Worm (Caenorhabditis elegans) whole organism, L3 larva: ENCODE measurements around the gene Y57G11A.2.
"Not testable (repeated sequence)": the region's sequence is repeated elsewhere in the genome, so short reads cannot be mapped to it uniquely, and the experiment has no call there.

ENCODE experiments used
- R02D3.7 ChIP-seq: fragments of 150-350 bp; optimal IDR thresholded peaks from 2 replicates; lab custom pipeline; 2014; ENCODE audit warnings: missing biosample characterization, missing genetic modification characterization
- ZK546.5 ChIP-seq: sonication (generic microtip); optimal IDR thresholded peaks from 2 replicates; lab custom pipeline; 2017; ENCODE audit warnings: missing biosample characterization, missing genetic modification characterization
- ama-1 ChIP-seq: fragments of 150-350 bp; optimal IDR thresholded peaks from 2 replicates; lab custom pipeline; 2018
- ceh-16 ChIP-seq: sonication (generic microtip); optimal IDR thresholded peaks from 2 replicates; lab custom pipeline; 2017; ENCODE audit warnings: missing biosample characterization, missing genetic modification characterization
- ceh-9 ChIP-seq: sonication (generic microtip); optimal IDR thresholded peaks from 2 replicates; lab custom pipeline; 2018; ENCODE audit warnings: missing biosample characterization, missing genetic modification characterization
- daf-12 ChIP-seq: fragments of 150-350 bp; optimal IDR thresholded peaks from 2 replicates; lab custom pipeline; 2014; ENCODE audit warnings: missing biosample characterization, missing genetic modification reagents, missing genetic modification characterization
- egl-27 ChIP-seq: sonication (generic microtip); optimal IDR thresholded peaks from 4 replicates; lab custom pipeline; 2017; ENCODE audit warnings: missing biosample characterization, missing genetic modification reagents, missing genetic modification characterization
- egl-5 ChIP-seq: fragments of 150-350 bp; optimal IDR thresholded peaks from 2 replicates; lab custom pipeline; 2017; ENCODE audit warnings: missing biosample characterization, missing genetic modification reagents, missing genetic modification characterization, inconsistent platforms
- elt-2 ChIP-seq: sonication (generic microtip); optimal IDR thresholded peaks from 2 replicates; lab custom pipeline; 2016; ENCODE audit warnings: missing genetic modification reagents, mild to moderate bottlenecking, missing genetic modification characterization, missing compliant biosample characterization
- fkh-10 ChIP-seq: sonication (generic microtip); optimal IDR thresholded peaks from 2 replicates; lab custom pipeline; 2017; ENCODE audit warnings: missing biosample characterization, missing genetic modification reagents, missing genetic modification characterization
- fkh-2 ChIP-seq: fragments of 150-350 bp; optimal IDR thresholded peaks from 2 replicates; lab custom pipeline; 2014; ENCODE audit warnings: missing biosample characterization, missing genetic modification reagents, missing genetic modification characterization
- fos-1 ChIP-seq: fragments of 150-350 bp; optimal IDR thresholded peaks from 2 replicates; lab custom pipeline; 2014; ENCODE audit warnings: missing biosample characterization, missing genetic modification characterization
- hmg-11 ChIP-seq: sonication (generic microtip); optimal IDR thresholded peaks from 2 replicates; lab custom pipeline; 2016; ENCODE audit warnings: missing genetic modification characterization, missing compliant biosample characterization
- lin-15B ChIP-seq: fragments of 150-350 bp; optimal IDR thresholded peaks from 2 replicates; lab custom pipeline; 2014; ENCODE audit warnings: missing biosample characterization, missing genetic modification characterization
- lin-39 ChIP-seq: fragments of 150-350 bp; optimal IDR thresholded peaks from 2 replicates; lab custom pipeline; 2018; ENCODE audit warnings: missing biosample characterization, missing genetic modification reagents, missing genetic modification characterization
- nfya-1 ChIP-seq: sonication (generic microtip); optimal IDR thresholded peaks from 2 replicates; lab custom pipeline; 2017; ENCODE audit warnings: missing genetic modification characterization, mild to moderate bottlenecking, missing compliant biosample characterization, antibody characterized with exemption, moderate library complexity; ENCODE audit not compliant: insufficient read depth
- nhr-11 ChIP-seq: fragments of 150-350 bp; optimal IDR thresholded peaks from 2 replicates; lab custom pipeline; 2014; ENCODE audit warnings: missing biosample characterization, missing genetic modification characterization
- nhr-12 ChIP-seq: fragments of 150-350 bp; optimal IDR thresholded peaks from 2 replicates; lab custom pipeline; 2014; ENCODE audit warnings: missing biosample characterization, missing genetic modification characterization
- nhr-23 ChIP-seq: fragments of 150-350 bp; optimal IDR thresholded peaks from 2 replicates; lab custom pipeline; 2014; ENCODE audit warnings: missing biosample characterization, missing genetic modification reagents, missing genetic modification characterization
- nhr-237 ChIP-seq: fragments of 150-350 bp; optimal IDR thresholded peaks from 2 replicates; lab custom pipeline; 2014; ENCODE audit warnings: missing biosample characterization, missing genetic modification characterization
- nhr-25 ChIP-seq: sonication (generic microtip); optimal IDR thresholded peaks from 2 replicates; lab custom pipeline; 2017; ENCODE audit warnings: missing biosample characterization, missing genetic modification characterization
- nhr-43 ChIP-seq: sonication (generic microtip); optimal IDR thresholded peaks from 2 replicates; lab custom pipeline; 2016; ENCODE audit warnings: mild to moderate bottlenecking, missing genetic modification characterization, missing compliant biosample characterization; ENCODE audit not compliant: poor library complexity, severe bottlenecking
- nhr-67 ChIP-seq: fragments of 150-350 bp; optimal IDR thresholded peaks from 2 replicates; lab custom pipeline; 2014; ENCODE audit warnings: missing biosample characterization, missing genetic modification characterization
- nhr-77 ChIP-seq: fragments of 150-350 bp; optimal IDR thresholded peaks from 2 replicates; lab custom pipeline; 2014; ENCODE audit warnings: missing biosample characterization, missing genetic modification characterization
- pha-4 ChIP-seq: fragments of 150-350 bp; optimal IDR thresholded peaks from 2 replicates; lab custom pipeline; 2014; ENCODE audit warnings: missing biosample characterization, missing genetic modification reagents, missing genetic modification characterization
- pqm-1 ChIP-seq: fragments of 150-350 bp; optimal IDR thresholded peaks from 2 replicates; lab custom pipeline; 2017; ENCODE audit warnings: missing biosample characterization, missing genetic modification characterization, inconsistent platforms
- sea-2 ChIP-seq: fragments of 150-350 bp; sonication (generic microtip); optimal IDR thresholded peaks from 4 replicates; lab custom pipeline; 2014; ENCODE audit warnings: missing biosample characterization, missing genetic modification reagents, missing genetic modification characterization
- snpc-4 ChIP-seq: fragments of 150-350 bp; optimal IDR thresholded peaks from 2 replicates; lab custom pipeline; 2014; ENCODE audit warnings: missing biosample characterization, missing genetic modification characterization
- tbx-2 ChIP-seq: sonication (generic microtip); optimal IDR thresholded peaks from 2 replicates; lab custom pipeline; 2016; ENCODE audit warnings: mild to moderate bottlenecking, missing genetic modification characterization, missing compliant biosample characterization
- unc-39 ChIP-seq: sonication (generic microtip); optimal IDR thresholded peaks from 4 replicates; lab custom pipeline; 2017; ENCODE audit warnings: missing biosample characterization, missing genetic modification characterization
- unc-62 ChIP-seq: fragments of 150-350 bp; sonication (generic microtip); optimal IDR thresholded peaks from 4 replicates; lab custom pipeline; 2014; ENCODE audit warnings: missing biosample characterization, missing genetic modification reagents, missing genetic modification characterization
- ztf-11 ChIP-seq: fragments of 150-350 bp; optimal IDR thresholded peaks from 2 replicates; lab custom pipeline; 2014; ENCODE audit warnings: missing biosample characterization, missing genetic modification characterization
- ztf-4 ChIP-seq: fragments of 150-350 bp; optimal IDR thresholded peaks from 2 replicates; lab custom pipeline; 2014; ENCODE audit warnings: missing biosample characterization, missing genetic modification characterization

Y57G11A.2 gene

DNA sequence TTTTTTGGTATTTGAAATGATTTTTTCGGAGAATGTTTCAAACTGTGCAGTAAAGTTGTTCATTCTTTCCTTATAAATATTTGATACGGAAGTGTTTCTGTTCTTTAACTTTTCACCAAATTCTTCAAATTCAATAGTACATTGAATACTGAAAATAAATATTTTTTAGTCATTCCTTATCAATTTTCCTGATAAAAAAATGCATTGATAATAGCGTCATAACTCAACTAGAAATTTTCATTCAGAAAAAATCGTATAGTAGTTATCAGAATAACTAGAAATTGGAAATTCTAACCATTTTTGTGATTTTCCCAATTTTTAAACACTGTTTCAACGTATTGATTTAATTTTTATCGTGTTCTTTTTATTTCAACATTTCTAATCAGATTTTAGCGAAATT lies 39.9 kb upstream of the Y57G11A.2 start:
- TF ChIP-seq elt-2: peak; percentile 54
- TF ChIP-seq pha-4 (tag; lab: Kevin White, UChicago): peak; percentile 32
- TF ChIP-seq hmg-11 (tag; lab: Kevin White, UChicago): no peak
- TF ChIP-seq lin-39 (tag; lab: Kevin White, UChicago): no peak
- TF ChIP-seq fkh-2 (tag; lab: Kevin White, UChicago): no peak
- TF ChIP-seq pqm-1 (tag; lab: Kevin White, UChicago): peak; percentile 57

DNA sequence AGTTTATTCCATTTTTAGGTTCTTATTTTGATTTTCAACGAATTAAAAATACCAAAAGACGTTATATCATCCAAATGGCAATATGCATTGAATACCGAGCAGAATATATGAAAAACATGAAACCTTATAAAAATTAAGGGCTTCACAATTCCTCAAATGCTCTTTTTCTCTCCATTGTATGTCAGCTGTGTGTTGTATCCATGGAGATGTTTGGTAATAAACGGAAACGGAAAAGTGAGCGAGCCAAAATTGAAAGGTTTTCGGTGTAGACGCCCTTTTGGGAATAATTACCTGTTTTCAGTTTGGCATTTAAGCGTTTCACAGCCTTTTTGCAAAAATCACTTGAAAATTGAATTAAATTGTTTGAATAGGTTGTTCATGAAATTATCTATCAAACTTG lies 38.3 kb upstream of the Y57G11A.2 start:
- no peak for TF ChIP-seq sea-2 (GFP tag; lab: Kevin White, UChicago)
- TF ChIP-seq elt-2: no peak
- no peak for TF ChIP-seq ZK546.5 (tag; lab: Kevin White, UChicago)

DNA sequence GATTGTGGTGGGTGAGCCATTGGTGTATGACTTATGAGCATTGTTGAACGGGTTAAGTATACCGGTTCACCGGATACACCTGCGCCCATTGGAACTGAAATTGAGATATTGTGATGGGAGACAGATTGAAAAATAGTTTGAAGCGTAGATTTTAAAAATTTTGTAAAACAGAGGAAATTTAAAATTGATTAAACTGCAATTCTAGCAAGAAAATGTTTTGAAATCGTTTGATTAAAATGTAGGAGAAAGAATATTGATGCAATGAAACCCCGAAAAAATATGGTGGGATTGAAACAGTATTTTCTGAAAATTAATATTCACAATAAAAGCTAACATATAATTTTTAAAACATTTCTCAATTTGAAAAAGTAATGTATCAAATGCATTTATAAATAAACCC lies 35.5 kb upstream of the Y57G11A.2 start, which contains the start of gene Y57G11B.6:
Gene Y57G11B.6, minus strand, starts transcription at position 101 of the 400 bp plus-strand sequence.
- TF ChIP-seq unc-62 (GFP tag; lab: Kevin White, UChicago) (no peak), nhr-77 (tag; lab: Kevin White, UChicago) (no peak)

DNA sequence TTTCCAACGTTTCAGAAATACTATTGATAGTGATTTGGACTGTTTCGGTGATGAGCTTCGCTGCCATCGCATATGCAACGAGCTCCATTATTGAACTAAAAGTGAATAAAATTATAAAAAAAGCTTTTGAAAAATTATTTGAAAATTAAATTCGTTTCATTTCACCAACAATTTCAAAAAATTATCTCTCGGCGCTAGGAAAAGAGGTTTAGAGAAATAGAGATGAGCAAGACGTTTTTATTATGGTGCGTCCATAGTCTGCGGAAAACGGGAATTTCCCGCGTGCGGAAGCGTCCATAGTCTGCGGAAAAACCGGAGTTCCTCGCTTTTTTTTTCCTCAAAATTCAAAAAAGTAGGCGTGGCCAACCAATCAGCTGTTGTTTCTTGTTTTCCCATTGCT lies 32.5 kb upstream of the Y57G11A.2 start, which contains the start of gene pals-30:
Gene pals-30, minus strand, starts transcription at position 101 of the 400 bp plus-strand sequence.
- TF ChIP-seq unc-39, nhr-12, snpc-4 (tag; lab: Kevin White, UChicago): not testable (repeated sequence)

DNA sequence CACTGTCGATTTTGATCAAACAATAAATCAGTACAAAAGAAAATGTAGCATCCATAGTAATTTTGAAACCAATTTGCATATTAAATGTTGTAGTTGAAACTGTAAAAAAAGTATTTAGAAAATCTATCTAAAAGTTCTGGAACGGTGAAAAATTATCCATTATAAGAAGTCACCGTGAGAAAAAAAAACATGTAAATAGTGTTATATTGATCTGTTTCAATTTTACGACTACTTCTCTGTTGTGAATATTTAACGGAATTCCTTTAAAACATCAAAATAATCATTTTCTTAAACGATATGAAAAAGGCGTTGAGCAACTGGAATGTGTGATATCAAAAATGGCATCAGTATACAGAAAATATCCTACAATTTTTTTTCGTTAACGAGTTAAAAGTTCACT lies 30.0 kb upstream of the Y57G11A.2 start, which contains the start of gene T27E7.9:
Gene T27E7.9, minus strand, starts transcription at position 101 of the 400 bp plus-strand sequence.
- TF ChIP-seq daf-12 (tag; lab: Kevin White, UChicago) (no peak), nhr-11 (tag; lab: Kevin White, UChicago) (no peak)

DNA sequence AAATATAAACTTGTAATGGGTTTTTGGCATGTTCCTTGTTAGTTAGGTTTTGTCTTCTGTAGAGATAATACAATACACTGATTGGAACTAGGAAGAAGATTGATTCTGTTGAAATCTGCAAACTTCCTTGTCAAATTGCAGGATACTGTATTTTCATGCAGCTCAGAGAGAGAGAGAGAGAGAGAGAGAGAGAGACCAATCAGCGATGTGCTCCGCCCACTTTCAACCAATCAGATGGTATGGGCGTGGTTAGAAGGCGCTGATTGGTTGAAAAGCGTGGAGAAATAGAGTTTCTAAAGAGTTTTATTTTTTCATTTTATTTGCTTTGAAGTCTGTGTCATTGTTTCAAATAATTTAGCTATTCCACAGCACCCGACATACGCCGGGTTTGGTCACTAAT lies 28.0 kb upstream of the Y57G11A.2 start:
- no peak for TF ChIP-seq egl-27 (tag; lab: Kevin White, UChicago)
- peak; percentile 88 for TF ChIP-seq nfya-1

DNA sequence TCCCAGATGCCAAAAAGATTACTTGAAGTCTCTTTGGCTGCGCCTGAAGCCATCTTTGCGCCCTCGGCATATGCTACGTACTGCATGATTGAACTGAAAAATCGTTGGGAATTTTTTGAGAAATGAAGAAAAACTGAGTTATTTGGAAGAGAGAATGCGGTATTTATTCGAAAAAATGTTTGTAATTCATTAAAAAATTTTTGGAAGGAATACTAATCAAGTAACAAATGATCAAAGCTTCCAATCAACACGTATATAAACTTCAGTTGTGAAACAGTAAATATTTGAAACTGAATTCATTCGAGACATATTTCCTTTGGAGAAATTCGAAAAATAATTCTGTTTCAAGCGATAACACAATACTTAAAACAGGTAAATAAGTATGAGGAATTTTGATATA lies 23.2 kb upstream of the Y57G11A.2 start, which contains the start of gene pals-29:
Gene pals-29, minus strand, starts transcription at position 101 of the 400 bp plus-strand sequence.
- TF ChIP-seq fos-1 (tag; lab: Kevin White, UChicago) (no peak), ceh-16 (tag; lab: Kevin White, UChicago) (no peak)

DNA sequence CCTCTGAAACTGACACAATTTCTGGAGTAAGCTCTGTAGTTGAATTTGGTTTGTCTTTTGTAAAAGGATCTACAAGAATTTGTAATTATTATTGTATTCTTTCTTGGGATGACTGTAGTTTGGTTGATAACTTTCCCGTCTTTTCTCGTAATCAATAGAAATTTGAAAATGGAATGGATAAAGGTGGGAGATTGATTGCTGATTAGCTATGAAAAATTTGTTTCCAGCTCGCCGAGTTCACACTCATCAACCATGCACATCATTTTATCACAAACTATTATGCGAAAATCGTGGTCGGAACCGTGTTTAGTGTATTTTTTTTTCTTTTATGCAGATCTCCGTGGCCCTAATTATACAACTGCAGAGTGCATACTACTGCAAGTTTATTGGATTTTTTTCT lies 17.6 kb upstream of the Y57G11A.2 start, which contains the start of gene T27E7.5:
Gene T27E7.5, plus strand, starts transcription at position 253 of the 400 bp plus-strand sequence.
- no peak for TF ChIP-seq fkh-2 (tag; lab: Kevin White, UChicago)
- no peak for TF ChIP-seq nhr-23 (tag; lab: Kevin White, UChicago)
- no peak for TF ChIP-seq nhr-25 (tag; lab: Kevin White, UChicago)
- TF ChIP-seq lin-39 (tag; lab: Kevin White, UChicago): no peak
- no peak for TF ChIP-seq ztf-4 (tag; lab: Kevin White, UChicago)
- TF ChIP-seq fos-1 (tag; lab: Kevin White, UChicago): no peak
- no peak for TF ChIP-seq ztf-11
- TF ChIP-seq egl-5 (tag; lab: Kevin White, UChicago): no peak
- TF ChIP-seq nfya-1: no peak
- no peak for TF ChIP-seq sea-2 (GFP tag; lab: Kevin White, UChicago)
- no peak for TF ChIP-seq ZK546.5 (tag; lab: Kevin White, UChicago)
- TF ChIP-seq tbx-2 (tag; lab: Kevin White, UChicago): no peak

DNA sequence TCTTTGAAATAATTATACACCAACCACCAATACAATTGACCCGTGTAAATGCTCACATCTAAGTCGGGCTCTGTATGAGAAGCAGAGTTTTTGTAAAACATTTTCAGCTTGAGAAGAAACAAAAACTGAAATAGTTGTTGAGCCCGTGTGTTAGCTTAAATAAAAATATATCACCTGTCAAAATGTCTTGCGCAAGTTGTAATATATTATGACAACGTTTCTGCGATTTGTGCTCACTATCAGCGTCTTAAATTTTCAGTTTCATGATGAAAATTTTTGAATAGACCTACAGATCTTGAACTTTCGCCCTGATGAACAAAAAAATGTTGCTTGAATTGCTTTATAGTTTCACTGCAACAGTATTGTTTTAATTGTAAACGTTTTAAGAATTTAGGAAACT lies 15.6 kb upstream of the Y57G11A.2 start, which contains the start of gene T27E7.4:
Gene T27E7.4, minus strand, starts transcription at position 101 of the 400 bp plus-strand sequence.
- TF ChIP-seq egl-27 (tag; lab: Kevin White, UChicago) (no peak), nhr-12 (tag; lab: Kevin White, UChicago) (no peak), R02D3.7 (tag; lab: Kevin White, UChicago) (no peak), nhr-67 (tag; lab: Kevin White, UChicago) (no peak), lin-15B (no peak), pha-4 (tag; lab: Kevin White, UChicago) (no peak), ztf-11 (no peak), lin-39 (tag; lab: Kevin White, UChicago) (no peak), ztf-4 (tag; lab: Kevin White, UChicago) (no peak), nhr-43 (tag; lab: Kevin White, UChicago) (no peak), ZK546.5 (tag; lab: Kevin White, UChicago) (no peak), nfya-1 (no peak), tbx-2 (tag; lab: Kevin White, UChicago) (no peak), fkh-2 (tag; lab: Kevin White, UChicago) (no peak), fos-1 (tag; lab: Kevin White, UChicago) (no peak), ceh-9 (no peak), sea-2 (GFP tag; lab: Kevin White, UChicago) (no peak), ama-1 (lab: Kevin White, UChicago) (no peak), nhr-237 (tag; lab: Kevin White, UChicago) (no peak), fkh-10 (GFP tag; lab: Kevin White, UChicago) (no peak)
